Worm (Caenorhabditis elegans) whole organism, L4/young adult: Measurements from ENCODE around the gene let-721.

Source experiments
- W03F9.2 ChIP-seq: fragments of 150-350 bp; optimal IDR thresholded peaks from 2 replicates; lab custom pipeline; 2014; ENCODE audit warnings: missing biosample characterization, missing genetic modification characterization
- dao-5 ChIP-seq: sonication (generic microtip); optimal IDR thresholded peaks from 2 replicates; lab custom pipeline; 2016; ENCODE audit warnings: missing genotype, missing genetic modification characterization, moderate library complexity, missing compliant biosample characterization
- him-1 ChIP-seq: sonication (generic microtip); optimal IDR thresholded peaks from 2 replicates; lab custom pipeline; 2016; ENCODE audit warnings: missing genotype, missing genetic modification reagents, missing genetic modification characterization, missing compliant biosample characterization

DNA sequence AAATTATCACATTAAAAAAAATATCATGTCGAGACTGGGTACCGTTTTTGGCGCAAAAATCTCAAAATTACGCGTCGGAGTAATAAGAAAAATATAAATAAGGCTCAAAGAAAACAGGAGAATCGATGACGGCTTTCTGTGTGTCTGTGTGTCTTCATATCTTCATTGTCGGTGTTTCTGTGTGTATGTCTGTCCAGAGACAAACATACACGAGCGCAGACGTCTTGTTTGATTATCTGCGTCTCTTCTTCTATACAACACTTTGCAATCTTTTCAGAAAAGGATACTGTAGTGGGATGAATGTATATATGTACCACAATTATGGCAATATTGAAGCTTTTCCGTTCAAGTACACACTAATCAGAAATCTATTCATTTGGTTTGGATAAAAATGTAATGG is 2.4 kb downstream of the let-721 start, which contains the start of gene C05D11.13:
- no peak for TF ChIP-seq him-1 (tag; lab: Kevin White, UChicago)
- TF ChIP-seq dao-5 (tag; lab: Kevin White, UChicago), result no peak
- peak; percentile 65 for TF ChIP-seq W03F9.2 (tag; lab: Kevin White, UChicago)
